Worm (Caenorhabditis elegans) whole organism, L3 larva: ENCODE results near the gene arle-14.

Source experiments
- R02D3.7 ChIP-seq: fragments of 150-350 bp; optimal IDR thresholded peaks from 2 replicates; lab custom pipeline; 2014; ENCODE audit warnings: missing biosample characterization, missing genetic modification characterization
- ZK546.5 ChIP-seq: sonication (generic microtip); optimal IDR thresholded peaks from 2 replicates; lab custom pipeline; 2017; ENCODE audit warnings: missing biosample characterization, missing genetic modification characterization
- aly-2 ChIP-seq: fragments of 150-350 bp; optimal IDR thresholded peaks from 2 replicates; lab custom pipeline; 2014; ENCODE audit warnings: missing biosample characterization, missing genetic modification characterization
- ama-1 ChIP-seq: fragments of 150-350 bp; optimal IDR thresholded peaks from 2 replicates; lab custom pipeline; 2018
- ceh-16 ChIP-seq: sonication (generic microtip); optimal IDR thresholded peaks from 2 replicates; lab custom pipeline; 2017; ENCODE audit warnings: missing biosample characterization, missing genetic modification characterization
- ceh-28 ChIP-seq: fragments of 150-350 bp; optimal IDR thresholded peaks from 2 replicates; lab custom pipeline; 2014; ENCODE audit warnings: missing biosample characterization, missing genetic modification reagents, missing genetic modification characterization
- ceh-82 ChIP-seq: fragments of 150-350 bp; optimal IDR thresholded peaks from 2 replicates; lab custom pipeline; 2014; ENCODE audit warnings: missing biosample characterization, missing genetic modification characterization
- ceh-9 ChIP-seq: sonication (generic microtip); optimal IDR thresholded peaks from 2 replicates; lab custom pipeline; 2018; ENCODE audit warnings: missing biosample characterization, missing genetic modification characterization
- daf-12 ChIP-seq: fragments of 150-350 bp; optimal IDR thresholded peaks from 2 replicates; lab custom pipeline; 2014; ENCODE audit warnings: missing biosample characterization, missing genetic modification reagents, missing genetic modification characterization
- egl-27 ChIP-seq: sonication (generic microtip); optimal IDR thresholded peaks from 4 replicates; lab custom pipeline; 2017; ENCODE audit warnings: missing biosample characterization, missing genetic modification reagents, missing genetic modification characterization
- egl-5 ChIP-seq: fragments of 150-350 bp; optimal IDR thresholded peaks from 2 replicates; lab custom pipeline; 2017; ENCODE audit warnings: missing biosample characterization, missing genetic modification reagents, missing genetic modification characterization, inconsistent platforms
- elt-1 ChIP-seq: fragments of 150-350 bp; optimal IDR thresholded peaks from 2 replicates; lab custom pipeline; 2014; ENCODE audit warnings: missing biosample characterization, missing genetic modification characterization
- elt-2 ChIP-seq: sonication (generic microtip); optimal IDR thresholded peaks from 2 replicates; lab custom pipeline; 2016; ENCODE audit warnings: missing genetic modification reagents, mild to moderate bottlenecking, missing genetic modification characterization, missing compliant biosample characterization
- elt-3 ChIP-seq, 3 experiments: fragments of 150-350 bp in 1 of 3; sonication (generic microtip) in 2 of 3; optimal IDR thresholded peaks; 2 replicates in 2 of 3; 4 replicates in 1 of 3; lab custom pipeline; 2014 to 2017; ENCODE audit warnings: missing biosample characterization in 3 of 3, missing genetic modification characterization in 3 of 3
- eor-1 ChIP-seq, 2 experiments: fragments of 150-350 bp; optimal IDR thresholded peaks; 2 replicates each; lab custom pipeline; 2014 to 2018; ENCODE audit warnings: missing biosample characterization in 2 of 2, missing genetic modification characterization in 2 of 2
- fkh-10 ChIP-seq: sonication (generic microtip); optimal IDR thresholded peaks from 2 replicates; lab custom pipeline; 2017; ENCODE audit warnings: missing biosample characterization, missing genetic modification reagents, missing genetic modification characterization
- fkh-2 ChIP-seq: fragments of 150-350 bp; optimal IDR thresholded peaks from 2 replicates; lab custom pipeline; 2014; ENCODE audit warnings: missing biosample characterization, missing genetic modification reagents, missing genetic modification characterization
- fos-1 ChIP-seq: fragments of 150-350 bp; optimal IDR thresholded peaks from 2 replicates; lab custom pipeline; 2014; ENCODE audit warnings: missing biosample characterization, missing genetic modification characterization
- hmg-11 ChIP-seq: sonication (generic microtip); optimal IDR thresholded peaks from 2 replicates; lab custom pipeline; 2016; ENCODE audit warnings: missing genetic modification characterization, missing compliant biosample characterization
- jun-1 ChIP-seq: fragments of 150-350 bp; optimal IDR thresholded peaks from 2 replicates; lab custom pipeline; 2014; ENCODE audit warnings: missing biosample characterization, missing genetic modification reagents, missing genetic modification characterization
- lin-15B ChIP-seq: fragments of 150-350 bp; optimal IDR thresholded peaks from 2 replicates; lab custom pipeline; 2014; ENCODE audit warnings: missing biosample characterization, missing genetic modification characterization
- lin-39 ChIP-seq: fragments of 150-350 bp; optimal IDR thresholded peaks from 2 replicates; lab custom pipeline; 2018; ENCODE audit warnings: missing biosample characterization, missing genetic modification reagents, missing genetic modification characterization
- lsy-12 ChIP-seq: sonication (generic microtip); optimal IDR thresholded peaks from 2 replicates; lab custom pipeline; 2016; ENCODE audit warnings: mild to moderate bottlenecking, missing genetic modification characterization, missing compliant biosample characterization
- mdl-1 ChIP-seq: fragments of 150-350 bp; optimal IDR thresholded peaks from 2 replicates; lab custom pipeline; 2014; ENCODE audit warnings: missing biosample characterization, missing genetic modification characterization
- mml-1 ChIP-seq: fragments of 150-350 bp; sonication (generic microtip); optimal IDR thresholded peaks from 3 replicates; lab custom pipeline; 2014; ENCODE audit warnings: missing biosample characterization, missing genetic modification characterization
- nfya-1 ChIP-seq: sonication (generic microtip); optimal IDR thresholded peaks from 2 replicates; lab custom pipeline; 2017; ENCODE audit warnings: missing genetic modification characterization, mild to moderate bottlenecking, missing compliant biosample characterization, antibody characterized with exemption, moderate library complexity; ENCODE audit not compliant: insufficient read depth
- nhr-11 ChIP-seq: fragments of 150-350 bp; optimal IDR thresholded peaks from 2 replicates; lab custom pipeline; 2014; ENCODE audit warnings: missing biosample characterization, missing genetic modification characterization
- nhr-12 ChIP-seq: fragments of 150-350 bp; optimal IDR thresholded peaks from 2 replicates; lab custom pipeline; 2014; ENCODE audit warnings: missing biosample characterization, missing genetic modification characterization
- nhr-23 ChIP-seq: fragments of 150-350 bp; optimal IDR thresholded peaks from 2 replicates; lab custom pipeline; 2014; ENCODE audit warnings: missing biosample characterization, missing genetic modification reagents, missing genetic modification characterization
- nhr-237 ChIP-seq: fragments of 150-350 bp; optimal IDR thresholded peaks from 2 replicates; lab custom pipeline; 2014; ENCODE audit warnings: missing biosample characterization, missing genetic modification characterization
- nhr-25 ChIP-seq: sonication (generic microtip); optimal IDR thresholded peaks from 2 replicates; lab custom pipeline; 2017; ENCODE audit warnings: missing biosample characterization, missing genetic modification characterization
- nhr-28 ChIP-seq: fragments of 150-350 bp; optimal IDR thresholded peaks from 2 replicates; lab custom pipeline; 2014; ENCODE audit warnings: missing biosample characterization, missing genetic modification characterization
- nhr-43 ChIP-seq: sonication (generic microtip); optimal IDR thresholded peaks from 2 replicates; lab custom pipeline; 2016; ENCODE audit warnings: mild to moderate bottlenecking, missing genetic modification characterization, missing compliant biosample characterization; ENCODE audit not compliant: poor library complexity, severe bottlenecking
- nhr-67 ChIP-seq: fragments of 150-350 bp; optimal IDR thresholded peaks from 2 replicates; lab custom pipeline; 2014; ENCODE audit warnings: missing biosample characterization, missing genetic modification characterization
- nhr-76 ChIP-seq: fragments of 150-350 bp; sonication (generic microtip); optimal IDR thresholded peaks from 5 replicates; lab custom pipeline; 2014; ENCODE audit warnings: missing biosample characterization, missing genetic modification characterization
- nhr-77 ChIP-seq: fragments of 150-350 bp; optimal IDR thresholded peaks from 2 replicates; lab custom pipeline; 2014; ENCODE audit warnings: missing biosample characterization, missing genetic modification characterization
- pha-4 ChIP-seq: fragments of 150-350 bp; optimal IDR thresholded peaks from 2 replicates; lab custom pipeline; 2014; ENCODE audit warnings: missing biosample characterization, missing genetic modification reagents, missing genetic modification characterization
- pqm-1 ChIP-seq: fragments of 150-350 bp; optimal IDR thresholded peaks from 2 replicates; lab custom pipeline; 2017; ENCODE audit warnings: missing biosample characterization, missing genetic modification characterization, inconsistent platforms
- sea-2 ChIP-seq: fragments of 150-350 bp; sonication (generic microtip); optimal IDR thresholded peaks from 4 replicates; lab custom pipeline; 2014; ENCODE audit warnings: missing biosample characterization, missing genetic modification reagents, missing genetic modification characterization
- skn-1 ChIP-seq: fragments of 150-350 bp; optimal IDR thresholded peaks from 2 replicates; lab custom pipeline; 2014; ENCODE audit warnings: missing biosample characterization, missing genetic modification characterization
- snpc-4 ChIP-seq: fragments of 150-350 bp; optimal IDR thresholded peaks from 2 replicates; lab custom pipeline; 2014; ENCODE audit warnings: missing biosample characterization, missing genetic modification characterization
- tbx-2 ChIP-seq: sonication (generic microtip); optimal IDR thresholded peaks from 2 replicates; lab custom pipeline; 2016; ENCODE audit warnings: mild to moderate bottlenecking, missing genetic modification characterization, missing compliant biosample characterization
- unc-39 ChIP-seq: sonication (generic microtip); optimal IDR thresholded peaks from 4 replicates; lab custom pipeline; 2017; ENCODE audit warnings: missing biosample characterization, missing genetic modification characterization
- unc-62 ChIP-seq: fragments of 150-350 bp; sonication (generic microtip); optimal IDR thresholded peaks from 4 replicates; lab custom pipeline; 2014; ENCODE audit warnings: missing biosample characterization, missing genetic modification reagents, missing genetic modification characterization
- zag-1 ChIP-seq: fragments of 150-350 bp; optimal IDR thresholded peaks from 2 replicates; lab custom pipeline; 2014; ENCODE audit warnings: missing biosample characterization, missing genetic modification characterization
- ztf-11 ChIP-seq: fragments of 150-350 bp; optimal IDR thresholded peaks from 2 replicates; lab custom pipeline; 2014; ENCODE audit warnings: missing biosample characterization, missing genetic modification characterization
- ztf-4 ChIP-seq: fragments of 150-350 bp; optimal IDR thresholded peaks from 2 replicates; lab custom pipeline; 2014; ENCODE audit warnings: missing biosample characterization, missing genetic modification characterization

arle-14 gene

ce11 chrIII:5678935-5679334, 13.8 kb upstream of the arle-14 start, which contains the start of the genes ska-3 and rps-12:
ska-3 (minus strand) TSS chrIII:5679005.
rps-12 (plus strand) TSS chrIII:5679298.
- TF ChIP-seq jun-1 (tag; lab: Kevin White, UChicago) (peak; percentile 98), sea-2 (no peak), ceh-9 (tag; lab: Kevin White, UChicago) (no peak), nhr-43 (tag; lab: Kevin White, UChicago) (peak; percentile 98), hmg-11 (peak; percentile 71), elt-1 (tag; lab: Kevin White, UChicago) (peak; percentile 93), mml-1 (tag; lab: Kevin White, UChicago) (no peak), tbx-2 (peak; percentile 92), ztf-4 (tag; lab: Kevin White, UChicago) (peak; percentile 92), zag-1 (peak; percentile 70), unc-39 (tag; lab: Kevin White, UChicago) (no peak), nhr-28 (tag; lab: Kevin White, UChicago) (peak; percentile 42), snpc-4 (tag; lab: Kevin White, UChicago) (peak; percentile 94), egl-27 (tag; lab: Kevin White, UChicago) (peak; percentile 93), nhr-76 (tag; lab: Kevin White, UChicago) (peak; percentile 69), ceh-28 (peak; percentile 94), ceh-16 (no peak), ceh-82 (tag; lab: Kevin White, UChicago) (peak; percentile 95), ztf-11 (no peak), egl-5 (tag; lab: Kevin White, UChicago) (peak; percentile 98), elt-2 (tag; lab: Kevin White, UChicago) (peak; percentile 89), pha-4 (tag; lab: Kevin White, UChicago) (peak; percentile 100), lin-15B (tag; lab: Kevin White, UChicago) (peak; percentile 100), nhr-237 (tag; lab: Kevin White, UChicago) (no peak), elt-3 (tag; optimal IDR thresholded peaks at IDR 0.05; lab: Kevin White, UChicago) (peak; percentile 38 to 97 (median 91)), unc-62 (peak; percentile 87), nhr-11 (peak; percentile 96), skn-1 (tag; lab: Kevin White, UChicago) (peak; percentile 95), fkh-2 (tag; lab: Kevin White, UChicago) (peak; percentile 54), eor-1 (tag; optimal IDR thresholded peaks at IDR 0.05; lab: Kevin White, UChicago) (no peak), daf-12 (tag; lab: Kevin White, UChicago) (peak; percentile 75), mdl-1 (tag; lab: Kevin White, UChicago) (peak; percentile 86), lin-39 (tag; lab: Kevin White, UChicago) (peak; percentile 99), fos-1 (tag; lab: Kevin White, UChicago) (peak; percentile 90), ama-1 (peak; percentile 95), pqm-1 (tag; lab: Kevin White, UChicago) (peak; percentile 94), lsy-12 (tag; lab: Kevin White, UChicago) (peak; percentile 99), ZK546.5 (tag; lab: Kevin White, UChicago) (peak; percentile 78), aly-2 (tag; lab: Kevin White, UChicago) (no peak), nhr-67 (tag; lab: Kevin White, UChicago) (peak; percentile 63), R02D3.7 (tag; lab: Kevin White, UChicago) (peak; percentile 100), nhr-25 (tag; lab: Kevin White, UChicago) (peak; percentile 100), nhr-23 (tag; lab: Kevin White, UChicago) (peak; percentile 100), nhr-12 (tag; lab: Kevin White, UChicago) (no peak), nfya-1 (tag; lab: Kevin White, UChicago) (peak; percentile 99), fkh-10 (GFP tag; lab: Kevin White, UChicago) (peak; percentile 97), nhr-77 (peak; percentile 95)
